Fruit fly (Drosophila melanogaster): ENCODE data around the gene rhea.
A peak's percentile ranks its signal among the peaks of the same experiment; 100 is the strongest.

rhea gene

dm6 chr3L:8607449-8607848 lies 62.6 kb downstream of the rhea start (continued):
- peak; percentile 13 for TF ChIP-seq Hr39 (GFP tag; optimal IDR thresholded peaks at IDR 0.05)
- TF ChIP-seq Blimp-1 (GFP tag; optimal IDR thresholded peaks at IDR 0.05): no peak
- TF ChIP-seq net (GFP tag; optimal IDR thresholded peaks at IDR 0.05): no peak
- TF ChIP-seq dac (GFP tag; optimal IDR thresholded peaks at IDR 0.05): no peak
- TF ChIP-seq CG3032 (tag; optimal IDR thresholded peaks at IDR 0.05): no peak
- TF ChIP-seq Smox (GFP tag; optimal IDR thresholded peaks at IDR 0.05): peak; percentile 24
- TF ChIP-seq Ets21C (GFP tag; optimal IDR thresholded peaks at IDR 0.05): no peak
- peak; percentile 41 for TF ChIP-seq pdm3 (GFP tag; optimal IDR thresholded peaks at IDR 0.05)
- TF ChIP-seq OdsH (GFP tag; optimal IDR thresholded peaks at IDR 0.05): peak; percentile 26
- peak; percentile 10 for TF ChIP-seq Sox102F (GFP tag; optimal IDR thresholded peaks at IDR 0.05)
- peak; percentile 15 for TF ChIP-seq CG31627 (GFP tag; optimal IDR thresholded peaks at IDR 0.05)
- no peak for TF ChIP-seq Eip93F (GFP tag; optimal IDR thresholded peaks at IDR 0.05)
- 0 out of 3 replicates have a peak, but pooled peaks have one; percentile 23 for TF ChIP-seq eg (GFP tag; IDR thresholded peaks at IDR 0.05)
- TF ChIP-seq achi (GFP tag; optimal IDR thresholded peaks at IDR 0.05): peak; percentile 33
- TF ChIP-seq CG6276 (GFP tag; optimal IDR thresholded peaks at IDR 0.05): no peak
- no peak for TF ChIP-seq CG11762 (GFP tag; optimal IDR thresholded peaks at IDR 0.05; ENCODE audit: insufficient read depth)
- no peak for TF ChIP-seq esn (GFP tag; optimal IDR thresholded peaks at IDR 0.05)
- TF ChIP-seq CG6854 (GFP tag; optimal IDR thresholded peaks at IDR 0.05): no peak
- peak; percentile 45 for TF ChIP-seq CG10669 (GFP tag; optimal IDR thresholded peaks at IDR 0.05)
- TF ChIP-seq CG32006 (GFP tag; optimal IDR thresholded peaks at IDR 0.05): peak; percentile 44
- peak; percentile 85 for TF ChIP-seq Eip78C (GFP tag)

- TF ChIP-seq achi (GFP tag; optimal IDR thresholded peaks at IDR 0.05): no peak
- no peak for TF ChIP-seq salr (GFP tag; optimal IDR thresholded peaks at IDR 0.05)
- no peak for TF ChIP-seq fd59A (GFP tag; optimal IDR thresholded peaks at IDR 0.05)
- TF ChIP-seq CG3032 (tag; optimal IDR thresholded peaks at IDR 0.05): no peak
- no peak for TF ChIP-seq cyc (GFP tag; optimal IDR thresholded peaks at IDR 0.05)
- TF ChIP-seq vri (GFP tag; optimal IDR thresholded peaks at IDR 0.05): no peak
- TF ChIP-seq CG11902 (GFP tag; optimal IDR thresholded peaks at IDR 0.05): no peak
- no peak for TF ChIP-seq CG4318 (GFP tag; optimal IDR thresholded peaks at IDR 0.05)
- TF ChIP-seq CG11294 (GFP tag; IDR thresholded peaks at IDR 0.05): no peak
- no peak for TF ChIP-seq CG11762 (GFP tag; optimal IDR thresholded peaks at IDR 0.05; ENCODE audit: insufficient read depth)
- TF ChIP-seq Lpt (GFP tag; optimal IDR thresholded peaks at IDR 0.05): no peak
- TF ChIP-seq CG31627 (GFP tag; optimal IDR thresholded peaks at IDR 0.05): no peak
- no peak for TF ChIP-seq CG34406 (GFP tag; optimal IDR thresholded peaks at IDR 0.05)
- TF ChIP-seq CG16779 (tag; optimal IDR thresholded peaks at IDR 0.05): no peak
- no peak for TF ChIP-seq Hr4 (GFP tag; optimal IDR thresholded peaks at IDR 0.05)
- TF ChIP-seq CG10631 (GFP tag; optimal IDR thresholded peaks at IDR 0.05): no peak
- no peak for TF ChIP-seq Sox14 (GFP tag; optimal IDR thresholded peaks at IDR 0.05)
- TF ChIP-seq Eip75B (GFP tag; optimal IDR thresholded peaks at IDR 0.05): no peak
- no peak for TF ChIP-seq CG32006 (GFP tag; optimal IDR thresholded peaks at IDR 0.05)
- TF ChIP-seq Sox15 (GFP tag; optimal IDR thresholded peaks at IDR 0.05): no peak
Measured at dm6 chr3L:8616935-8617334, 72.1 kb downstream of the rhea start, which contains the start of gene S-Lap1. S-Lap1 (plus strand) TSS chr3L:8617235.

dm6 chr3L:8619588-8619987 lies 74.8 kb downstream of the rhea start, which contains the start of gene S-Lap2:
S-Lap2 (plus strand) TSS chr3L:8619888.
- TF ChIP-seq Met (GFP tag; optimal IDR thresholded peaks at IDR 0.05) (no peak), svp (GFP tag) (peak; percentile 58), net (GFP tag; optimal IDR thresholded peaks at IDR 0.05) (no peak)

- TF ChIP-seq CG3919 (GFP tag; optimal IDR thresholded peaks at IDR 0.05) (no peak), CG6163 (GFP tag; IDR thresholded peaks at IDR 0.05) (no peak), CG10669 (GFP tag; optimal IDR thresholded peaks at IDR 0.05) (no peak), CG10631 (GFP tag; optimal IDR thresholded peaks at IDR 0.05) (no peak), CG16779 (tag; optimal IDR thresholded peaks at IDR 0.05) (no peak), net (GFP tag; optimal IDR thresholded peaks at IDR 0.05) (no peak), CG4318 (GFP tag; optimal IDR thresholded peaks at IDR 0.05) (no peak), CG6808 (GFP tag; optimal IDR thresholded peaks at IDR 0.05) (no peak), lz (GFP tag; optimal IDR thresholded peaks at IDR 0.05) (no peak), CG6276 (GFP tag; optimal IDR thresholded peaks at IDR 0.05) (no peak), fd59A (GFP tag; optimal IDR thresholded peaks at IDR 0.05) (no peak), CG31627 (GFP tag; optimal IDR thresholded peaks at IDR 0.05) (no peak)
Measured at dm6 chr3L:8621465-8621864, 76.7 kb downstream of the rhea start.
